Fruit fly (Drosophila melanogaster) whole organism: Measurements from ENCODE around the gene Mnat9.

Experiments
- CG8478 ChIP-seq: fragments of >200 bp; optimal IDR thresholded peaks from 2 replicates; lab custom pipeline; 2018; ENCODE audit warnings: inconsistent platforms
- pan ChIP-seq: fragments of >200 bp; optimal IDR thresholded peaks from 2 replicates; lab custom pipeline; 2017

- TF ChIP-seq CG8478 (no peak), pan (lab: Kevin White, UChicago) (no peak)
Observed at dm6 chr3R:31662757-31663156, 46.8 kb upstream of the Mnat9 start.
